Fruit fly (Drosophila melanogaster) whole organism, embryonic: Measurements from ENCODE around the gene mRpL51.
A peak's percentile ranks its signal among the peaks of the same experiment; 100 is the strongest.

Source experiments
- BEAF-32 ChIP-seq: fragments of 200-800 bp; sonication (Bioruptor generic); optimal IDR thresholded peaks from 3 replicates; lab custom pipeline; 2017; ENCODE audit warnings: missing biosample characterization, missing genetic modification characterization, mild to moderate bottlenecking, moderate library complexity, missing genetic modification reagents
- CG10654 ChIP-seq: fragments of 200-800 bp; sonication (Bioruptor generic); optimal IDR thresholded peaks from 2 replicates; lab custom pipeline; 2016; ENCODE audit warnings: missing biosample characterization, missing genetic modification characterization
- CG13624 ChIP-seq: fragments of 200-800 bp; sonication (Bioruptor generic); optimal IDR thresholded peaks from 2 replicates; lab custom pipeline; 2016; ENCODE audit warnings: missing biosample characterization, missing genetic modification characterization
- CG13894 ChIP-seq: fragments of 200-800 bp; sonication (Bioruptor generic); optimal IDR thresholded peaks from 3 replicates; lab custom pipeline; 2018; ENCODE audit warnings: missing biosample characterization, mild to moderate bottlenecking, missing genetic modification characterization, moderate library complexity
- CG1529 ChIP-seq: fragments of 200-800 bp; sonication (Bioruptor generic); optimal IDR thresholded peaks from 3 replicates; lab custom pipeline; 2018; ENCODE audit warnings: missing biosample characterization, missing genetic modification characterization
- CG15514 ChIP-seq: fragments of 200-800 bp; sonication (Bioruptor generic); optimal IDR thresholded peaks from 3 replicates; lab custom pipeline; 2017; ENCODE audit warnings: missing biosample characterization, missing genetic modification characterization, mild to moderate bottlenecking, moderate library complexity, missing genetic modification reagents
- CG30020 ChIP-seq: fragments of 200-800 bp; optimal IDR thresholded peaks from 2 replicates; lab custom pipeline; 2019; ENCODE audit warnings: missing biosample characterization, mild to moderate bottlenecking, missing genetic modification characterization, moderate library complexity
- CG31388 ChIP-seq: fragments of 200-800 bp; sonication (Bioruptor generic); optimal IDR thresholded peaks from 2 replicates; lab custom pipeline; 2016; ENCODE audit warnings: missing biosample characterization, missing genetic modification characterization
- CG33557 ChIP-seq: fragments of 200-800 bp; sonication (Bioruptor generic); optimal IDR thresholded peaks from 2 replicates; lab custom pipeline; 2019; ENCODE audit warnings: missing biosample characterization, mild to moderate bottlenecking, missing genetic modification characterization, moderate library complexity
- CG3407 ChIP-seq: fragments of 200-800 bp; sonication (Bioruptor generic); optimal IDR thresholded peaks from 2 replicates; lab custom pipeline; 2018; ENCODE audit warnings: missing biosample characterization, mild to moderate bottlenecking, missing genetic modification characterization
- CG34224 ChIP-seq: fragments of 200-800 bp; sonication (Bioruptor generic); IDR thresholded peaks from 3 replicates; pipeline ENCODE4 v1.3.6; 2022; ENCODE audit warnings: missing biosample characterization, missing genetic modification characterization; ENCODE audit not compliant: partially characterized antibody
- CG4360 ChIP-seq: fragments of 200-800 bp; sonication (Bioruptor generic); IDR thresholded peaks from 2 replicates; pipeline ENCODE4 v1.3.6; 2022; ENCODE audit warnings: missing biosample characterization, missing genetic modification characterization
- CG4820 ChIP-seq: fragments of 200-800 bp; sonication (Bioruptor generic); optimal IDR thresholded peaks from 3 replicates; lab custom pipeline; 2016; ENCODE audit warnings: missing biosample characterization, missing genetic modification characterization
- CG6654 ChIP-seq: fragments of 200-800 bp; sonication (Bioruptor generic); optimal IDR thresholded peaks from 2 replicates; lab custom pipeline; 2017; ENCODE audit warnings: missing biosample characterization, mild to moderate bottlenecking, missing genetic modification characterization
- CG8944 ChIP-seq: fragments of 200-800 bp; sonication (Bioruptor generic); optimal IDR thresholded peaks from 3 replicates; lab custom pipeline; 2016; ENCODE audit warnings: missing biosample characterization, missing genetic modification characterization
- CG9817 ChIP-seq: fragments of 200-800 bp; sonication (Bioruptor generic); optimal IDR thresholded peaks from 2 replicates; lab custom pipeline; 2018; ENCODE audit warnings: missing biosample characterization, mild to moderate bottlenecking, missing genetic modification characterization, moderate library complexity
- Camta ChIP-seq: fragments of 200-800 bp; sonication (Bioruptor generic); optimal IDR thresholded peaks from 2 replicates; lab custom pipeline; 2016; ENCODE audit warnings: missing biosample characterization, missing genetic modification characterization
- CoRest ChIP-seq: fragments of 200-800 bp; sonication (Bioruptor generic); optimal IDR thresholded peaks from 3 replicates; lab custom pipeline; 2018; ENCODE audit warnings: missing biosample characterization, mild to moderate bottlenecking, missing genetic modification characterization, moderate library complexity
- Deaf1 ChIP-seq: fragments of 200-800 bp; optimal IDR thresholded peaks from 3 replicates; lab custom pipeline; 2019; ENCODE audit warnings: missing biosample characterization, mild to moderate bottlenecking, missing genetic modification characterization, moderate library complexity
- Doc3 ChIP-seq: fragments of 200-800 bp; sonication (Bioruptor generic); IDR thresholded peaks from 3 replicates; pipeline ENCODE4 v1.3.6; 2022; ENCODE audit warnings: missing biosample characterization, missing genetic modification characterization; ENCODE audit not compliant: partially characterized antibody
- Ets97D ChIP-seq: fragments of 200-800 bp; sonication (Bioruptor generic); optimal IDR thresholded peaks from 3 replicates; lab custom pipeline; 2016; ENCODE audit warnings: missing biosample characterization, missing genetic modification characterization
- Gsc ChIP-seq: fragments of 200-800 bp; sonication (Bioruptor generic); IDR thresholded peaks from 2 replicates; pipeline ENCODE4 v1.3.6; 2022; ENCODE audit warnings: missing biosample characterization, missing genetic modification characterization
- HLH4C ChIP-seq: fragments of 200-800 bp; sonication (Bioruptor generic); IDR thresholded peaks from 3 replicates; pipeline ENCODE4 v1.3.6; 2022; ENCODE audit warnings: missing biosample characterization, missing genetic modification characterization; ENCODE audit not compliant: partially characterized antibody
- Hmr ChIP-seq: fragments of 200-800 bp; sonication (Bioruptor generic); optimal IDR thresholded peaks from 3 replicates; lab custom pipeline; 2017; ENCODE audit warnings: mild to moderate bottlenecking, missing biosample characterization, missing genetic modification reagents, missing genetic modification characterization
- Mes4 ChIP-seq: fragments of 200-800 bp; sonication (Bioruptor generic); optimal IDR thresholded peaks from 2 replicates; lab custom pipeline; 2016; ENCODE audit warnings: missing biosample characterization, missing genetic modification characterization
- Mrtf ChIP-seq: fragments of 200-800 bp; sonication (Bioruptor generic); IDR thresholded peaks from 3 replicates; pipeline ENCODE4 v1.3.6; 2022; ENCODE audit warnings: missing biosample characterization, missing genetic modification characterization
- Myb ChIP-seq: fragments of 200-800 bp; sonication (Bioruptor generic); optimal IDR thresholded peaks from 2 replicates; lab custom pipeline; 2016; ENCODE audit warnings: missing biosample characterization, missing genetic modification characterization
- Oaz ChIP-seq: fragments of 200-800 bp; sonication (Bioruptor generic); IDR thresholded peaks from 2 replicates; pipeline ENCODE4 v1.3.6; 2022; ENCODE audit warnings: missing biosample characterization, missing genetic modification characterization
- Poxn ChIP-seq: fragments of 200-800 bp; sonication (Bioruptor generic); IDR thresholded peaks from 2 replicates; pipeline ENCODE4 v1.3.6; 2022; ENCODE audit warnings: missing biosample characterization, missing genetic modification characterization
- Scr ChIP-seq: fragments of 200-800 bp; sonication (Bioruptor generic); IDR thresholded peaks from 2 replicates; pipeline ENCODE4 v1.3.6; 2022; ENCODE audit warnings: missing biosample characterization, missing genetic modification characterization; ENCODE audit not compliant: partially characterized antibody
- Sry-β ChIP-seq: fragments of 200-800 bp; sonication (Bioruptor generic); optimal IDR thresholded peaks from 2 replicates; lab custom pipeline; 2018; ENCODE audit warnings: missing biosample characterization, mild to moderate bottlenecking, missing genetic modification characterization, moderate library complexity
- Xrp1 ChIP-seq: fragments of 200-800 bp; sonication (Bioruptor generic); IDR thresholded peaks from 2 replicates; pipeline ENCODE4 v1.3.6; 2022; ENCODE audit warnings: missing biosample characterization, missing genetic modification characterization
- ap ChIP-seq: fragments of 200-800 bp; sonication (Bioruptor generic); IDR thresholded peaks from 2 replicates; pipeline ENCODE4 v1.3.6; 2022; ENCODE audit warnings: missing biosample characterization, missing genetic modification characterization
- bsh ChIP-seq, 2 experiments: fragments of 200-800 bp; sonication (Bioruptor generic); optimal IDR thresholded peaks; 2 replicates each; lab custom pipeline; 2017 to 2018; ENCODE audit warnings: mild to moderate bottlenecking in 2 of 2, missing biosample characterization in 2 of 2, missing genetic modification characterization in 2 of 2, moderate library complexity in 1 of 2
- btn ChIP-seq: fragments of 200-800 bp; sonication (Bioruptor generic); optimal IDR thresholded peaks from 2 replicates; lab custom pipeline; 2016; ENCODE audit warnings: missing biosample characterization, missing genetic modification characterization
- dm ChIP-seq: fragments of 200-800 bp; sonication (Bioruptor generic); optimal IDR thresholded peaks from 3 replicates; lab custom pipeline; 2016; ENCODE audit warnings: missing biosample characterization, missing genetic modification characterization
- dmrt99B ChIP-seq: fragments of 200-800 bp; sonication (Bioruptor generic); optimal IDR thresholded peaks from 2 replicates; lab custom pipeline; 2018; ENCODE audit warnings: missing biosample characterization, mild to moderate bottlenecking, missing genetic modification characterization, moderate library complexity
- gsb ChIP-seq: fragments of 200-800 bp; sonication (Bioruptor generic); IDR thresholded peaks from 2 replicates; pipeline ENCODE4 v1.3.6; 2022; ENCODE audit warnings: missing biosample characterization, missing genetic modification characterization
- oc ChIP-seq: fragments of 200-800 bp; sonication (Bioruptor generic); optimal IDR thresholded peaks from 2 replicates; lab custom pipeline; 2018; ENCODE audit warnings: missing biosample characterization, mild to moderate bottlenecking, missing genetic modification characterization, moderate library complexity
- phol ChIP-seq: fragments of 200-800 bp; sonication (Bioruptor generic); optimal IDR thresholded peaks from 3 replicates; lab custom pipeline; 2018; ENCODE audit warnings: missing biosample characterization, mild to moderate bottlenecking, missing genetic modification characterization, moderate library complexity
- pzg ChIP-seq: fragments of 200-800 bp; sonication (Bioruptor generic); optimal IDR thresholded peaks from 3 replicates; lab custom pipeline; 2018; ENCODE audit warnings: missing biosample characterization, mild to moderate bottlenecking, missing genetic modification characterization, moderate library complexity
- run ChIP-seq: fragments of 200-800 bp; sonication (Bioruptor generic); optimal IDR thresholded peaks from 3 replicates; lab custom pipeline; 2018; ENCODE audit warnings: missing biosample characterization, mild to moderate bottlenecking, missing genetic modification characterization
- salm ChIP-seq: fragments of 200-800 bp; sonication (Bioruptor generic); optimal IDR thresholded peaks from 2 replicates; lab custom pipeline; 2018; ENCODE audit warnings: missing biosample characterization, mild to moderate bottlenecking, missing genetic modification characterization
- schlank ChIP-seq: fragments of 200-800 bp; sonication (Bioruptor generic); optimal IDR thresholded peaks from 2 replicates; lab custom pipeline; 2018; ENCODE audit warnings: missing biosample characterization, mild to moderate bottlenecking, missing genetic modification characterization
- sens ChIP-seq: fragments of 200-800 bp; sonication (Bioruptor generic); peaks from one replicate; lab custom pipeline; 2016; ENCODE audit warnings: missing biosample characterization, missing genetic modification characterization
- sna ChIP-seq: fragments of 200-800 bp; sonication (Bioruptor generic); IDR thresholded peaks from 2 replicates; pipeline ENCODE4 v1.3.6; 2022; ENCODE audit warnings: missing biosample characterization, missing genetic modification characterization; ENCODE audit not compliant: partially characterized antibody
- sob ChIP-seq: fragments of 200-800 bp; sonication (Bioruptor generic); IDR thresholded peaks from 2 replicates; pipeline ENCODE4 v1.3.6; 2022; ENCODE audit warnings: missing biosample characterization, missing genetic modification characterization
- ttk ChIP-seq: fragments of 200-800 bp; sonication (Bioruptor generic); IDR thresholded peaks from 2 replicates; pipeline ENCODE4 v2.1.2; 2022; ENCODE audit warnings: missing biosample characterization, missing genetic modification characterization
- unc-4 ChIP-seq: fragments of 200-800 bp; sonication (Bioruptor generic); IDR thresholded peaks from 2 replicates; pipeline ENCODE4 v1.3.6; 2022; ENCODE audit warnings: missing biosample characterization, missing genetic modification characterization; ENCODE audit not compliant: partially characterized antibody
- zen ChIP-seq: fragments of 200-800 bp; sonication (Bioruptor generic); optimal IDR thresholded peaks from 3 replicates; lab custom pipeline; 2018; ENCODE audit warnings: missing biosample characterization, mild to moderate bottlenecking, missing genetic modification characterization, moderate library complexity

mRpL51 gene

dm6 chr2L:8488735-8489134, 28.4 kb downstream of the mRpL51 start, which contains the start of gene CG13088 (continued):
- TF ChIP-seq CG3407 (GFP tag; lab: Kevin White, UChicago) (peak; percentile 12), dm (peak; percentile 67), CG9817 (tag; lab: Kevin White, UChicago) (peak; percentile 34), CG4820 (peak; percentile 12), sob (GFP tag; lab: Robert Waterston, UW) (peak; percentile 68), run (tag; lab: Kevin White, UChicago) (no peak), phol (peak; percentile 43), pzg (peak; percentile 75), bsh (GFP tag; optimal IDR thresholded peaks at IDR 0.05; lab: Kevin White, UChicago) (no peak), Camta (GFP tag; lab: Kevin White, UChicago) (peak; percentile 19), salm (tag; lab: Kevin White, UChicago) (no peak), CG13624 (GFP tag; lab: Kevin White, UChicago) (peak; percentile 64), CG15514 (GFP tag; lab: Kevin White, UChicago) (peak; percentile 61), oc (tag; lab: Kevin White, UChicago) (no peak), CG6654 (GFP tag; lab: Kevin White, UChicago) (no peak), Ets97D (GFP tag; lab: Kevin White, UChicago) (peak; percentile 85), btn (GFP tag; lab: Kevin White, UChicago) (no peak)
- TF ChIP-seq, all 482 proteins: peak for 127

- no peak for TF ChIP-seq dmrt99B
- no peak for TF ChIP-seq CG13894 (tag; lab: Kevin White, UChicago)
- peak; percentile 62 for TF ChIP-seq HLH4C
- TF ChIP-seq Gsc, result no peak
- no peak for TF ChIP-seq gsb (GFP tag; lab: Robert Waterston, UW)
- TF ChIP-seq ap, result no peak
- TF ChIP-seq Scr (GFP tag; lab: Robert Waterston, UW), result peak; percentile 56
- no peak for TF ChIP-seq Deaf1
- TF ChIP-seq Myb (GFP tag; lab: Kevin White, UChicago), result no peak
- TF ChIP-seq BEAF-32 (GFP tag; lab: Kevin White, UChicago), result no peak
- TF ChIP-seq Sry-β, result no peak
- TF ChIP-seq sens (GFP tag; lab: Kevin White, UChicago), result peak; percentile 87
- TF ChIP-seq Xrp1 (GFP tag; lab: Robert Waterston, UW), result no peak
- TF ChIP-seq CG8944 (GFP tag; lab: Kevin White, UChicago), result no peak
- TF ChIP-seq Doc3, result peak; percentile 22; the same call in 1 of the 3 replicates
- TF ChIP-seq sna (GFP tag; lab: Robert Waterston, UW), result no peak
- TF ChIP-seq CG31388 (GFP tag; lab: Kevin White, UChicago), result no peak
- no peak for TF ChIP-seq Oaz (GFP tag; lab: Robert Waterston, UW)
- TF ChIP-seq CG1529 (GFP tag; lab: Kevin White, UChicago), result no peak
- TF ChIP-seq CG4360 (GFP tag; lab: Robert Waterston, UW), result no peak
- peak; percentile 39; the same call in 1 of the 2 replicates for TF ChIP-seq unc-4 (GFP tag; lab: Robert Waterston, UW)
- no peak for TF ChIP-seq Hmr (GFP tag; lab: Kevin White, UChicago)
- no peak for TF ChIP-seq CoRest (tag; lab: Kevin White, UChicago)
- no peak for TF ChIP-seq Mrtf (GFP tag; lab: Robert Waterston, UW)
- no peak for TF ChIP-seq CG33557
- TF ChIP-seq schlank (tag; lab: Kevin White, UChicago), result no peak
- TF ChIP-seq CG10654 (GFP tag; lab: Kevin White, UChicago), result no peak
- no peak for TF ChIP-seq CG30020 (tag; lab: Kevin White, UChicago)
- peak; percentile 57; the same call in 2 of the 3 replicates for TF ChIP-seq CG34224
- no peak for TF ChIP-seq zen (tag; lab: Kevin White, UChicago)
- TF ChIP-seq Mes4 (GFP tag; lab: Kevin White, UChicago), result no peak
- TF ChIP-seq ttk (GFP tag; lab: Robert Waterston, UW), result no peak
- TF ChIP-seq Poxn, result no peak
Observed at dm6 chr2L:8485562-8485961, 31.6 kb downstream of the mRpL51 start.
